Fruit fly (Drosophila melanogaster) whole organism, embryonic: ENCODE data around the gene CG13457.

ENCODE experiments used
- Abd-B ChIP-seq: fragments of 200-800 bp; sonication (Bioruptor generic); optimal IDR thresholded peaks from 2 replicates; lab custom pipeline; 2018; ENCODE audit warnings: missing biosample characterization, mild to moderate bottlenecking, missing genetic modification characterization, moderate library complexity
- Awh ChIP-seq: fragments of 200-800 bp; sonication (Bioruptor generic); IDR thresholded peaks from 2 replicates; pipeline ENCODE4, ENCODE4 v1.3.6; 2022; ENCODE audit warnings: missing biosample characterization, missing genetic modification characterization
- B-H2 ChIP-seq: fragments of 200-800 bp; sonication (Bioruptor generic); optimal IDR thresholded peaks from 2 replicates; lab custom pipeline; 2018; ENCODE audit warnings: missing biosample characterization, mild to moderate bottlenecking, missing genetic modification characterization
- CG10147 ChIP-seq: fragments of 200-800 bp; sonication (Bioruptor generic); optimal IDR thresholded peaks from 2 replicates; lab custom pipeline; 2019; ENCODE audit warnings: missing biosample characterization, mild to moderate bottlenecking, missing genetic modification characterization, moderate library complexity
- CG10267 ChIP-seq: fragments of 200-800 bp; sonication (Bioruptor generic); optimal IDR thresholded peaks from 2 replicates; lab custom pipeline; 2018; ENCODE audit warnings: missing biosample characterization, mild to moderate bottlenecking, missing genetic modification characterization, moderate library complexity
- CG11247 ChIP-seq: fragments of 200-800 bp; sonication (Bioruptor generic); IDR thresholded peaks from 2 replicates; pipeline ENCODE4 v1.3.6; 2022; ENCODE audit warnings: missing biosample characterization, missing genetic modification characterization
- CG11723 ChIP-seq: fragments of 200-800 bp; sonication (Bioruptor generic); optimal IDR thresholded peaks from 2 replicates; lab custom pipeline; 2017; ENCODE audit warnings: missing biosample characterization, mild to moderate bottlenecking, missing genetic modification characterization
- CG13123 ChIP-seq: fragments of 200-800 bp; sonication (Bioruptor generic); optimal IDR thresholded peaks from 2 replicates; lab custom pipeline; 2016; ENCODE audit warnings: missing biosample characterization, missing genetic modification characterization
- CG13296 ChIP-seq: fragments of 200-800 bp; sonication (Bioruptor generic); optimal IDR thresholded peaks from 3 replicates; lab custom pipeline; 2018; ENCODE audit warnings: missing biosample characterization, mild to moderate bottlenecking, missing genetic modification characterization
- CG13624 ChIP-seq: fragments of 200-800 bp; sonication (Bioruptor generic); optimal IDR thresholded peaks from 2 replicates; lab custom pipeline; 2016; ENCODE audit warnings: missing biosample characterization, missing genetic modification characterization
- CG17385 ChIP-seq: fragments of 200-800 bp; sonication (Bioruptor generic); optimal IDR thresholded peaks from 3 replicates; lab custom pipeline; 2018; ENCODE audit warnings: missing biosample characterization, mild to moderate bottlenecking, missing genetic modification characterization
- CG1832 ChIP-seq: fragments of 200-800 bp; sonication (Bioruptor generic); optimal IDR thresholded peaks from 2 replicates; lab custom pipeline; 2017; ENCODE audit warnings: missing biosample characterization, mild to moderate bottlenecking, missing genetic modification characterization, inconsistent platforms
- CG2129 ChIP-seq: fragments of 200-800 bp; sonication (Bioruptor generic); IDR thresholded peaks from 2 replicates; pipeline ENCODE4 v1.3.6; 2022; ENCODE audit warnings: missing biosample characterization, missing genetic modification characterization; ENCODE audit not compliant: partially characterized antibody
- CG30020 ChIP-seq: fragments of 200-800 bp; optimal IDR thresholded peaks from 2 replicates; lab custom pipeline; 2019; ENCODE audit warnings: missing biosample characterization, mild to moderate bottlenecking, missing genetic modification characterization, moderate library complexity
- CG31441 ChIP-seq: fragments of 200-800 bp; sonication (Bioruptor generic); IDR thresholded peaks from 2 replicates; pipeline ENCODE4 v1.3.6; 2022; ENCODE audit warnings: missing biosample characterization, missing genetic modification characterization
- CG3726 ChIP-seq: fragments of 200-800 bp; sonication (Bioruptor generic); IDR thresholded peaks from 3 replicates; pipeline ENCODE4, ENCODE4 v1.3.6; 2022; ENCODE audit warnings: missing biosample characterization, missing genetic modification characterization
- CG3838 ChIP-seq: fragments of 200-800 bp; sonication (Bioruptor generic); optimal IDR thresholded peaks from 3 replicates; lab custom pipeline; 2016; ENCODE audit warnings: missing biosample characterization, missing genetic modification characterization
- CG42726 ChIP-seq: fragments of 200-800 bp; sonication (Bioruptor generic); IDR thresholded peaks from 2 replicates; pipeline ENCODE4 v1.3.6; 2022; ENCODE audit warnings: missing biosample characterization, missing genetic modification characterization; ENCODE audit not compliant: partially characterized antibody
- CG43689 ChIP-seq: fragments of 200-800 bp; sonication (Bioruptor generic); IDR thresholded peaks from 2 replicates; pipeline ENCODE4 v1.3.6; 2022; ENCODE audit warnings: missing biosample characterization, missing genetic modification characterization
- CG6765 ChIP-seq: fragments of 200-800 bp; sonication (Bioruptor generic); optimal IDR thresholded peaks from 3 replicates; lab custom pipeline; 2017; ENCODE audit warnings: missing biosample characterization, mild to moderate bottlenecking, missing genetic modification characterization
- CG7372 ChIP-seq: fragments of 200-800 bp; sonication (Bioruptor generic); IDR thresholded peaks from 2 replicates; pipeline ENCODE4 v1.3.6; 2022; ENCODE audit warnings: missing biosample characterization, missing genetic modification characterization
- CG8388 ChIP-seq: fragments of 200-800 bp; sonication (Bioruptor generic); optimal IDR thresholded peaks from 2 replicates; lab custom pipeline; 2019; ENCODE audit warnings: missing biosample characterization, mild to moderate bottlenecking, missing genetic modification characterization, moderate library complexity
- CG9817 ChIP-seq: fragments of 200-800 bp; sonication (Bioruptor generic); optimal IDR thresholded peaks from 2 replicates; lab custom pipeline; 2018; ENCODE audit warnings: missing biosample characterization, mild to moderate bottlenecking, missing genetic modification characterization, moderate library complexity
- Camta ChIP-seq: fragments of 200-800 bp; sonication (Bioruptor generic); optimal IDR thresholded peaks from 2 replicates; lab custom pipeline; 2016; ENCODE audit warnings: missing biosample characterization, missing genetic modification characterization
- H2.0 ChIP-seq: fragments of 200-800 bp; sonication (Bioruptor generic); IDR thresholded peaks from 2 replicates; pipeline ENCODE4 v1.3.6; 2022; ENCODE audit warnings: missing biosample characterization, missing genetic modification characterization
- HLH54F ChIP-seq: fragments of 200-800 bp; sonication (Bioruptor generic); optimal IDR thresholded peaks from 3 replicates; lab custom pipeline; 2016; ENCODE audit warnings: missing biosample characterization, missing genetic modification characterization
- Hr51 ChIP-seq, 2 experiments: fragments of 200-800 bp; sonication (Bioruptor generic); optimal IDR thresholded peaks; 2 replicates in 1 of 2; 3 replicates in 1 of 2; lab custom pipeline; 2016 to 2018; ENCODE audit warnings: missing biosample characterization in 2 of 2, missing genetic modification characterization in 2 of 2, mild to moderate bottlenecking in 1 of 2, moderate library complexity in 1 of 2
- Myb ChIP-seq: fragments of 200-800 bp; sonication (Bioruptor generic); optimal IDR thresholded peaks from 2 replicates; lab custom pipeline; 2016; ENCODE audit warnings: missing biosample characterization, missing genetic modification characterization
- PHDP ChIP-seq: fragments of 200-800 bp; sonication (Bioruptor generic); optimal IDR thresholded peaks from 3 replicates; lab custom pipeline; 2018; ENCODE audit warnings: missing biosample characterization, mild to moderate bottlenecking, missing genetic modification characterization, moderate library complexity
- Rx ChIP-seq: fragments of 200-800 bp; sonication (Bioruptor generic); IDR thresholded peaks from 2 replicates; pipeline ENCODE4 v1.3.6; 2022; ENCODE audit warnings: missing biosample characterization, missing genetic modification characterization
- Sox102F ChIP-seq: fragments of 200-800 bp; sonication (Bioruptor generic); optimal IDR thresholded peaks from 2 replicates; lab custom pipeline; 2018; ENCODE audit warnings: missing biosample characterization, mild to moderate bottlenecking, missing genetic modification characterization, moderate library complexity
- bigmax ChIP-seq: fragments of 200-800 bp; sonication (Bioruptor generic); optimal IDR thresholded peaks from 2 replicates; lab custom pipeline; 2018; ENCODE audit warnings: missing biosample characterization, mild to moderate bottlenecking, missing genetic modification characterization
- btn ChIP-seq: fragments of 200-800 bp; sonication (Bioruptor generic); optimal IDR thresholded peaks from 2 replicates; lab custom pipeline; 2016; ENCODE audit warnings: missing biosample characterization, missing genetic modification characterization
- chif ChIP-seq, 2 experiments: fragments of 200-800 bp; sonication (Bioruptor generic); optimal IDR thresholded peaks; 3 replicates each; lab custom pipeline; 2016; ENCODE audit warnings: missing biosample characterization in 2 of 2, missing genetic modification characterization in 2 of 2
- dan ChIP-seq: fragments of 200-800 bp; sonication (Bioruptor generic); IDR thresholded peaks from 2 replicates; pipeline ENCODE4 v1.3.6; 2022; ENCODE audit warnings: missing biosample characterization, missing genetic modification characterization
- dati ChIP-seq: fragments of 200-800 bp; sonication (Bioruptor generic); IDR thresholded peaks from 2 replicates; pipeline ENCODE4 v1.3.6; 2022; ENCODE audit warnings: missing biosample characterization, missing genetic modification characterization
- ems ChIP-seq: fragments of 200-800 bp; sonication (Bioruptor generic); optimal IDR thresholded peaks from 3 replicates; lab custom pipeline; 2016; ENCODE audit warnings: missing biosample characterization, missing genetic modification characterization
- esg ChIP-seq: fragments of 200-800 bp; sonication (Bioruptor generic); conservative IDR thresholded peaks from 2 replicates; pipeline ENCODE4 v1.3.6; 2022; ENCODE audit warnings: missing biosample characterization, missing genetic modification characterization
- ftz-f1 ChIP-seq: fragments of 200-800 bp; sonication (Bioruptor generic); optimal IDR thresholded peaks from 2 replicates; lab custom pipeline; 2016; ENCODE audit warnings: missing biosample characterization, missing genetic modification characterization
- gsb-n ChIP-seq: fragments of 200-800 bp; sonication (Bioruptor generic); optimal IDR thresholded peaks from 3 replicates; lab custom pipeline; 2018; ENCODE audit warnings: missing biosample characterization, mild to moderate bottlenecking, missing genetic modification characterization
- ken ChIP-seq: fragments of 200-800 bp; sonication (Bioruptor generic); IDR thresholded peaks from 3 replicates; pipeline ENCODE4 v1.3.6; 2022; ENCODE audit warnings: missing biosample characterization, missing genetic modification characterization
- klu ChIP-seq: fragments of 200-800 bp; sonication (Bioruptor generic); IDR thresholded peaks from 2 replicates; pipeline ENCODE4 v1.3.6; 2022; ENCODE audit warnings: missing biosample characterization, missing genetic modification characterization
- lilli ChIP-seq: fragments of 200-800 bp; sonication (Bioruptor generic); optimal IDR thresholded peaks from 3 replicates; lab custom pipeline; 2016; ENCODE audit warnings: missing biosample characterization, missing genetic modification characterization
- lov ChIP-seq, 2 experiments: fragments of 200-800 bp in 1 of 2; fragments of >200 bp in 1 of 2; sonication (Bioruptor generic) in 1 of 2; IDR thresholded peaks in 1 of 2; optimal IDR thresholded peaks in 1 of 2; 2 replicates in 1 of 2; 3 replicates in 1 of 2; pipeline versions ENCODE4 v1.3.6 to Lab custom; 2017 to 2022; ENCODE audit warnings: missing biosample characterization in 1 of 2, missing genetic modification characterization in 1 of 2
- pfk ChIP-seq: fragments of 200-800 bp; sonication (Bioruptor generic); optimal IDR thresholded peaks from 2 replicates; lab custom pipeline; 2018; ENCODE audit warnings: missing biosample characterization, mild to moderate bottlenecking, missing genetic modification characterization, moderate library complexity
- sc ChIP-seq, 3 experiments: fragments of >200 bp in 2 of 3; fragments of 200-800 bp in 1 of 3; sonication (Bioruptor generic) in 1 of 3; optimal IDR thresholded peaks; 2 replicates in 2 of 3; 3 replicates in 1 of 3; lab custom pipeline; 2017; ENCODE audit warnings: mild to moderate bottlenecking in 1 of 3, missing biosample characterization in 1 of 3, missing genetic modification characterization in 1 of 3, missing genetic modification reagents in 1 of 3
- schlank ChIP-seq: fragments of 200-800 bp; sonication (Bioruptor generic); optimal IDR thresholded peaks from 2 replicates; lab custom pipeline; 2018; ENCODE audit warnings: missing biosample characterization, mild to moderate bottlenecking, missing genetic modification characterization
- zf30C ChIP-seq: fragments of 200-800 bp; sonication (Bioruptor generic); optimal IDR thresholded peaks from 3 replicates; lab custom pipeline; 2018; ENCODE audit warnings: missing biosample characterization, mild to moderate bottlenecking, missing genetic modification characterization

Gene CG13457

dm6 chr3L:15158330-15159114 is 27.3 kb upstream of the CG13457 start, which contains the start of the genes Msh6 and Prp31 (continued):
- peak; percentile 49 for TF ChIP-seq B-H2
- TF ChIP-seq gsb-n (tag; lab: Kevin White, UChicago), result no peak
- TF ChIP-seq dati (GFP tag; lab: Robert Waterston, UW), result no peak
- TF ChIP-seq CG10147 (GFP tag; lab: Kevin White, UChicago), result peak; percentile 69
- TF ChIP-seq lilli, result peak; percentile 72
- TF ChIP-seq zf30C (GFP tag; lab: Kevin White, UChicago), result no peak
- peak; percentile 64 for TF ChIP-seq CG7372 (GFP tag; lab: Robert Waterston, UW)
- TF ChIP-seq Awh (GFP tag; lab: Robert Waterston, UW), result no peak
- TF ChIP-seq bigmax (GFP tag; lab: Kevin White, UChicago), result no peak
- no peak for TF ChIP-seq sc (optimal IDR thresholded peaks at IDR 0.05; lab: Kevin White, UChicago)
- TF ChIP-seq sc (GFP tag; optimal IDR thresholded peaks at IDR 0.05; lab: Kevin White, UChicago), result peak; percentile 46
- no peak for TF ChIP-seq CG3838
- peak; percentile 75 for TF ChIP-seq Sox102F (GFP tag; lab: Kevin White, UChicago)
- TF ChIP-seq CG13123, result no peak
- no peak for TF ChIP-seq CG3726 (GFP tag; lab: Robert Waterston, UW)
- TF ChIP-seq CG31441, result peak; percentile 59; the same call in 1 of the 2 replicates
- no peak for TF ChIP-seq CG2129 (GFP tag; lab: Robert Waterston, UW)
- peak; percentile 53; the same call in 1 of the 2 replicates for TF ChIP-seq klu (GFP tag; lab: Robert Waterston, UW)
- no peak for TF ChIP-seq CG42726 (GFP tag; lab: Robert Waterston, UW)
- TF ChIP-seq CG11247, result no peak
- TF ChIP-seq CG13296, result peak; percentile 24
- TF ChIP-seq CG11723 (GFP tag; lab: Kevin White, UChicago), result no peak
- TF ChIP-seq Abd-B (GFP tag; lab: Kevin White, UChicago), result peak; percentile 87
- TF ChIP-seq HLH54F, result peak; percentile 69
- peak; percentile 75 for TF ChIP-seq Camta
- no peak for TF ChIP-seq CG43689 (GFP tag; lab: Robert Waterston, UW)
- no peak for TF ChIP-seq CG6765 (GFP tag; lab: Kevin White, UChicago)
- peak; percentile 64 for TF ChIP-seq CG9817 (tag; lab: Kevin White, UChicago)
- no peak for TF ChIP-seq btn (GFP tag; lab: Kevin White, UChicago)
- peak; percentile 79 for TF ChIP-seq esg (GFP tag; lab: Robert Waterston, UW)
- TF ChIP-seq CG8388 (GFP tag; lab: Kevin White, UChicago), result peak; percentile 38
- peak; percentile 59 for TF ChIP-seq CG17385 (GFP tag; lab: Kevin White, UChicago)
- TF ChIP-seq Myb (GFP tag; lab: Kevin White, UChicago), result peak; percentile 44
- TF ChIP-seq PHDP (tag; lab: Kevin White, UChicago), result peak; percentile 66
- peak; percentile 57 for TF ChIP-seq CG13624 (GFP tag; lab: Kevin White, UChicago)
- TF ChIP-seq Rx (GFP tag; lab: Robert Waterston, UW), result no peak; the same call in 1 of the 2 replicates
- TF ChIP-seq schlank (tag; lab: Kevin White, UChicago), result no peak
- peak; percentile 72 for TF ChIP-seq CG30020 (tag; lab: Kevin White, UChicago)
- TF ChIP-seq ftz-f1 (GFP tag; lab: Kevin White, UChicago), result no peak
- peak in 1 of 2 experiments; percentile 73 for TF ChIP-seq Hr51 (GFP tag; optimal IDR thresholded peaks at IDR 0.05; lab: Kevin White, UChicago)
- peak; percentile 71 for TF ChIP-seq CG10267 (tag; lab: Kevin White, UChicago)
- TF ChIP-seq ken (GFP tag; lab: Robert Waterston, UW), result peak; percentile 39; the same call in 1 of the 3 replicates
- TF ChIP-seq H2.0 (GFP tag; lab: Robert Waterston, UW), result 0 out of 2 replicates have a peak, but pooled peaks have one; percentile 32
- no peak for TF ChIP-seq CG1832 (GFP tag; lab: Kevin White, UChicago)
- TF ChIP-seq pfk (GFP tag; lab: Kevin White, UChicago), result no peak
- no peak for TF ChIP-seq ems (GFP tag; lab: Kevin White, UChicago)
- TF ChIP-seq lov (optimal IDR thresholded peaks at IDR 0.05; lab: Kevin White, UChicago), result no peak
- no peak for TF ChIP-seq lov (GFP tag; IDR thresholded peaks at IDR 0.05; lab: Robert Waterston, UW)
- TF ChIP-seq dan (GFP tag; lab: Robert Waterston, UW), result no peak
- TF ChIP-seq chif (GFP tag; optimal IDR thresholded peaks at IDR 0.05; lab: Kevin White, UChicago), result peak; percentile 5 to 75
